Fruit fly (Drosophila melanogaster): ENCODE results near the gene CG8578.

CG8578 gene

DNA sequence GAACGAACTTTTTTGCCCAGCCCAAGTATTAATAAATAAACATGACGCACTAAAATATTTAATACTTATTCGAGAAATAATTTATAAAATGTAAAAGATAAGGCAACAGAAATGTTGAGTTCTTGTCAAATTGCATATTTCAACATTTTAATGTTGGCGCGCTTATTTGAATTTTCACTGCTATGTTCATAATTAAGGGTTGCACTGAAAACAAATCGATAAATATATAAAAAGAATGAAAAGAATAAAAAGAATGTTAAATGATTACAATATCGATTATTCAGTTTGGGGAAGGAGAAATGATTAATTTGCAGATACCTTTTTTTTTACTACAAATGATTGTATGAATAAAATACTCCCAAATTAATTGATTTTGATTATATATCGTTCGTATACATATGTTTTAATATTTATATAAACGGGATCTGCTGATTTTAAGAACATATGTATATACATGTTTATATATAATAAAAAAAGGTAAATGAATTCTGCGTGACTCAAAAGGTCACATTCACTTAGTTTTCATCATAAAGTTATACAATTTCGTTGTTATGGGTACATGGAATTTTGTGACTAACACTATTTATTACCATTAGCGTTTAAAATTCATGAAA lies 22.6 kb downstream of the CG8578 start (continued):
- TF ChIP-seq CG2120 (GFP tag; optimal IDR thresholded peaks at IDR 0.05) (no peak), CG13296 (GFP tag; optimal IDR thresholded peaks at IDR 0.05) (no peak), sisA (GFP tag; IDR thresholded peaks at IDR 0.05) (no peak), bbx (GFP tag; IDR thresholded peaks at IDR 0.05; ENCODE audit: partially characterized antibody) (peak; percentile 55; the same call in 1 of the 2 replicates), caup (GFP tag; optimal IDR thresholded peaks at IDR 0.05; ENCODE audit: severe bottlenecking) (no peak), CG2116 (GFP tag; optimal IDR thresholded peaks at IDR 0.05) (peak; percentile 97), Chrac-16 (GFP tag; optimal IDR thresholded peaks at IDR 0.05) (no peak), corto (GFP tag; optimal IDR thresholded peaks at IDR 0.05) (no peak), CG7745 (tag; optimal IDR thresholded peaks at IDR 0.05) (no peak), Med (GFP tag) (no peak), CG17829 (tag; optimal IDR thresholded peaks at IDR 0.05) (no peak), CG4820 (GFP tag; optimal IDR thresholded peaks at IDR 0.05) (no peak), CG2129 (GFP tag; IDR thresholded peaks at IDR 0.05; ENCODE audit: partially characterized antibody) (no peak), pzg (GFP tag; optimal IDR thresholded peaks at IDR 0.05) (peak; percentile 27), CG7928 (GFP tag; optimal IDR thresholded peaks at IDR 0.05) (no peak), CG11560 (tag; IDR thresholded peaks at IDR 0.05) (no peak), CG18476 (GFP tag; optimal IDR thresholded peaks at IDR 0.05) (no peak), stc (GFP tag; IDR thresholded peaks at IDR 0.05) (no peak), cwo (GFP tag; optimal IDR thresholded peaks at IDR 0.05) (no peak), CG10209 (GFP tag; optimal IDR thresholded peaks at IDR 0.05) (no peak), trh (GFP tag; optimal IDR thresholded peaks at IDR 0.05) (no peak), Rx (GFP tag; IDR thresholded peaks at IDR 0.05) (no peak), D19A (tag; optimal IDR thresholded peaks at IDR 0.05) (no peak), grau (tag; optimal IDR thresholded peaks at IDR 0.05) (no peak), zen2 (GFP tag; IDR thresholded peaks at IDR 0.05; ENCODE audit: partially characterized antibody) (no peak), sc (optimal IDR thresholded peaks at IDR 0.05) (no peak), sc (GFP tag; optimal IDR thresholded peaks at IDR 0.05) (no peak), CG12071 (GFP tag; optimal IDR thresholded peaks at IDR 0.05) (no peak), CG9609 (GFP tag; optimal IDR thresholded peaks at IDR 0.05) (no peak), Pdp1 (GFP tag; optimal IDR thresholded peaks at IDR 0.05) (peak in 1 of 2 experiments; percentile 11), CG8944 (GFP tag; optimal IDR thresholded peaks at IDR 0.05) (no peak), otp (GFP tag; IDR thresholded peaks at IDR 0.05) (no peak), Stat92E (GFP tag; optimal IDR thresholded peaks at IDR 0.05) (no peak), cas (GFP tag; IDR thresholded peaks at IDR 0.05) (no peak), CG5953 (GFP tag; IDR thresholded peaks at IDR 0.05) (no peak), ro (GFP tag; IDR thresholded peaks at IDR 0.05) (no peak), wdn (GFP tag; IDR thresholded peaks at IDR 0.05) (no peak), dpn (GFP tag; optimal IDR thresholded peaks at IDR 0.05) (no peak), peb (GFP tag; IDR thresholded peaks at IDR 0.05) (no peak), CG10267 (tag; optimal IDR thresholded peaks at IDR 0.05) (peak; percentile 8), MBD-R2 (GFP tag; IDR thresholded peaks at IDR 0.05) (no peak), stwl (tag; optimal IDR thresholded peaks at IDR 0.05) (peak; percentile 48), cg (GFP tag; optimal IDR thresholded peaks at IDR 0.05) (no peak), fru (optimal IDR thresholded peaks at IDR 0.05) (no peak), Atf-2 (GFP tag; optimal IDR thresholded peaks at IDR 0.05) (no peak), CG31388 (GFP tag; optimal IDR thresholded peaks at IDR 0.05) (no peak), abd-A (tag; optimal IDR thresholded peaks at IDR 0.05) (peak; percentile 34), trem (tag; optimal IDR thresholded peaks at IDR 0.05) (peak; percentile 4), vnd (GFP tag; IDR thresholded peaks at IDR 0.05; ENCODE audit: partially characterized antibody) (no peak), CG17328 (GFP tag; IDR thresholded peaks at IDR 0.05) (no peak), CG13775 (GFP tag; optimal IDR thresholded peaks at IDR 0.05) (no peak)

All from whole organism, embryonic.